Worm (Caenorhabditis elegans) whole organism, L3 larva: ENCODE measurements around the gene cyp-44A1.

Experiments used
- R02D3.7 ChIP-seq: fragments of 150-350 bp; optimal IDR thresholded peaks from 2 replicates; lab custom pipeline; 2014; ENCODE audit warnings: missing biosample characterization, missing genetic modification characterization
- ZK546.5 ChIP-seq: sonication (generic microtip); optimal IDR thresholded peaks from 2 replicates; lab custom pipeline; 2017; ENCODE audit warnings: missing biosample characterization, missing genetic modification characterization
- aly-2 ChIP-seq: fragments of 150-350 bp; optimal IDR thresholded peaks from 2 replicates; lab custom pipeline; 2014; ENCODE audit warnings: missing biosample characterization, missing genetic modification characterization
- ama-1 ChIP-seq: fragments of 150-350 bp; optimal IDR thresholded peaks from 2 replicates; lab custom pipeline; 2018
- ceh-16 ChIP-seq: sonication (generic microtip); optimal IDR thresholded peaks from 2 replicates; lab custom pipeline; 2017; ENCODE audit warnings: missing biosample characterization, missing genetic modification characterization
- ceh-28 ChIP-seq: fragments of 150-350 bp; optimal IDR thresholded peaks from 2 replicates; lab custom pipeline; 2014; ENCODE audit warnings: missing biosample characterization, missing genetic modification reagents, missing genetic modification characterization
- ceh-82 ChIP-seq: fragments of 150-350 bp; optimal IDR thresholded peaks from 2 replicates; lab custom pipeline; 2014; ENCODE audit warnings: missing biosample characterization, missing genetic modification characterization
- ceh-9 ChIP-seq: sonication (generic microtip); optimal IDR thresholded peaks from 2 replicates; lab custom pipeline; 2018; ENCODE audit warnings: missing biosample characterization, missing genetic modification characterization
- daf-12 ChIP-seq: fragments of 150-350 bp; optimal IDR thresholded peaks from 2 replicates; lab custom pipeline; 2014; ENCODE audit warnings: missing biosample characterization, missing genetic modification reagents, missing genetic modification characterization
- egl-27 ChIP-seq: sonication (generic microtip); optimal IDR thresholded peaks from 4 replicates; lab custom pipeline; 2017; ENCODE audit warnings: missing biosample characterization, missing genetic modification reagents, missing genetic modification characterization
- egl-5 ChIP-seq: fragments of 150-350 bp; optimal IDR thresholded peaks from 2 replicates; lab custom pipeline; 2017; ENCODE audit warnings: missing biosample characterization, missing genetic modification reagents, missing genetic modification characterization, inconsistent platforms
- elt-1 ChIP-seq: fragments of 150-350 bp; optimal IDR thresholded peaks from 2 replicates; lab custom pipeline; 2014; ENCODE audit warnings: missing biosample characterization, missing genetic modification characterization
- elt-2 ChIP-seq: sonication (generic microtip); optimal IDR thresholded peaks from 2 replicates; lab custom pipeline; 2016; ENCODE audit warnings: missing genetic modification reagents, mild to moderate bottlenecking, missing genetic modification characterization, missing compliant biosample characterization
- elt-3 ChIP-seq, 3 experiments: fragments of 150-350 bp in 1 of 3; sonication (generic microtip) in 2 of 3; optimal IDR thresholded peaks; 2 replicates in 2 of 3; 4 replicates in 1 of 3; lab custom pipeline; 2014 to 2017; ENCODE audit warnings: missing biosample characterization in 3 of 3, missing genetic modification characterization in 3 of 3
- eor-1 ChIP-seq, 2 experiments: fragments of 150-350 bp; optimal IDR thresholded peaks; 2 replicates each; lab custom pipeline; 2014 to 2018; ENCODE audit warnings: missing biosample characterization in 2 of 2, missing genetic modification characterization in 2 of 2
- fkh-10 ChIP-seq: sonication (generic microtip); optimal IDR thresholded peaks from 2 replicates; lab custom pipeline; 2017; ENCODE audit warnings: missing biosample characterization, missing genetic modification reagents, missing genetic modification characterization
- fkh-2 ChIP-seq: fragments of 150-350 bp; optimal IDR thresholded peaks from 2 replicates; lab custom pipeline; 2014; ENCODE audit warnings: missing biosample characterization, missing genetic modification reagents, missing genetic modification characterization
- fos-1 ChIP-seq: fragments of 150-350 bp; optimal IDR thresholded peaks from 2 replicates; lab custom pipeline; 2014; ENCODE audit warnings: missing biosample characterization, missing genetic modification characterization
- hmg-11 ChIP-seq: sonication (generic microtip); optimal IDR thresholded peaks from 2 replicates; lab custom pipeline; 2016; ENCODE audit warnings: missing genetic modification characterization, missing compliant biosample characterization
- jun-1 ChIP-seq: fragments of 150-350 bp; optimal IDR thresholded peaks from 2 replicates; lab custom pipeline; 2014; ENCODE audit warnings: missing biosample characterization, missing genetic modification reagents, missing genetic modification characterization
- lin-15B ChIP-seq: fragments of 150-350 bp; optimal IDR thresholded peaks from 2 replicates; lab custom pipeline; 2014; ENCODE audit warnings: missing biosample characterization, missing genetic modification characterization
- lin-39 ChIP-seq: fragments of 150-350 bp; optimal IDR thresholded peaks from 2 replicates; lab custom pipeline; 2018; ENCODE audit warnings: missing biosample characterization, missing genetic modification reagents, missing genetic modification characterization
- lsy-12 ChIP-seq: sonication (generic microtip); optimal IDR thresholded peaks from 2 replicates; lab custom pipeline; 2016; ENCODE audit warnings: mild to moderate bottlenecking, missing genetic modification characterization, missing compliant biosample characterization
- mdl-1 ChIP-seq: fragments of 150-350 bp; optimal IDR thresholded peaks from 2 replicates; lab custom pipeline; 2014; ENCODE audit warnings: missing biosample characterization, missing genetic modification characterization
- mml-1 ChIP-seq: fragments of 150-350 bp; sonication (generic microtip); optimal IDR thresholded peaks from 3 replicates; lab custom pipeline; 2014; ENCODE audit warnings: missing biosample characterization, missing genetic modification characterization
- nfya-1 ChIP-seq: sonication (generic microtip); optimal IDR thresholded peaks from 2 replicates; lab custom pipeline; 2017; ENCODE audit warnings: missing genetic modification characterization, mild to moderate bottlenecking, missing compliant biosample characterization, antibody characterized with exemption, moderate library complexity; ENCODE audit not compliant: insufficient read depth
- nhr-11 ChIP-seq: fragments of 150-350 bp; optimal IDR thresholded peaks from 2 replicates; lab custom pipeline; 2014; ENCODE audit warnings: missing biosample characterization, missing genetic modification characterization
- nhr-12 ChIP-seq: fragments of 150-350 bp; optimal IDR thresholded peaks from 2 replicates; lab custom pipeline; 2014; ENCODE audit warnings: missing biosample characterization, missing genetic modification characterization
- nhr-23 ChIP-seq: fragments of 150-350 bp; optimal IDR thresholded peaks from 2 replicates; lab custom pipeline; 2014; ENCODE audit warnings: missing biosample characterization, missing genetic modification reagents, missing genetic modification characterization
- nhr-237 ChIP-seq: fragments of 150-350 bp; optimal IDR thresholded peaks from 2 replicates; lab custom pipeline; 2014; ENCODE audit warnings: missing biosample characterization, missing genetic modification characterization
- nhr-25 ChIP-seq: sonication (generic microtip); optimal IDR thresholded peaks from 2 replicates; lab custom pipeline; 2017; ENCODE audit warnings: missing biosample characterization, missing genetic modification characterization
- nhr-28 ChIP-seq: fragments of 150-350 bp; optimal IDR thresholded peaks from 2 replicates; lab custom pipeline; 2014; ENCODE audit warnings: missing biosample characterization, missing genetic modification characterization
- nhr-43 ChIP-seq: sonication (generic microtip); optimal IDR thresholded peaks from 2 replicates; lab custom pipeline; 2016; ENCODE audit warnings: mild to moderate bottlenecking, missing genetic modification characterization, missing compliant biosample characterization; ENCODE audit not compliant: poor library complexity, severe bottlenecking
- nhr-67 ChIP-seq: fragments of 150-350 bp; optimal IDR thresholded peaks from 2 replicates; lab custom pipeline; 2014; ENCODE audit warnings: missing biosample characterization, missing genetic modification characterization
- nhr-76 ChIP-seq: fragments of 150-350 bp; sonication (generic microtip); optimal IDR thresholded peaks from 5 replicates; lab custom pipeline; 2014; ENCODE audit warnings: missing biosample characterization, missing genetic modification characterization
- nhr-77 ChIP-seq: fragments of 150-350 bp; optimal IDR thresholded peaks from 2 replicates; lab custom pipeline; 2014; ENCODE audit warnings: missing biosample characterization, missing genetic modification characterization
- pha-4 ChIP-seq: fragments of 150-350 bp; optimal IDR thresholded peaks from 2 replicates; lab custom pipeline; 2014; ENCODE audit warnings: missing biosample characterization, missing genetic modification reagents, missing genetic modification characterization
- pqm-1 ChIP-seq: fragments of 150-350 bp; optimal IDR thresholded peaks from 2 replicates; lab custom pipeline; 2017; ENCODE audit warnings: missing biosample characterization, missing genetic modification characterization, inconsistent platforms
- sea-2 ChIP-seq: fragments of 150-350 bp; sonication (generic microtip); optimal IDR thresholded peaks from 4 replicates; lab custom pipeline; 2014; ENCODE audit warnings: missing biosample characterization, missing genetic modification reagents, missing genetic modification characterization
- skn-1 ChIP-seq: fragments of 150-350 bp; optimal IDR thresholded peaks from 2 replicates; lab custom pipeline; 2014; ENCODE audit warnings: missing biosample characterization, missing genetic modification characterization
- snpc-4 ChIP-seq: fragments of 150-350 bp; optimal IDR thresholded peaks from 2 replicates; lab custom pipeline; 2014; ENCODE audit warnings: missing biosample characterization, missing genetic modification characterization
- tbx-2 ChIP-seq: sonication (generic microtip); optimal IDR thresholded peaks from 2 replicates; lab custom pipeline; 2016; ENCODE audit warnings: mild to moderate bottlenecking, missing genetic modification characterization, missing compliant biosample characterization
- unc-39 ChIP-seq: sonication (generic microtip); optimal IDR thresholded peaks from 4 replicates; lab custom pipeline; 2017; ENCODE audit warnings: missing biosample characterization, missing genetic modification characterization
- unc-62 ChIP-seq: fragments of 150-350 bp; sonication (generic microtip); optimal IDR thresholded peaks from 4 replicates; lab custom pipeline; 2014; ENCODE audit warnings: missing biosample characterization, missing genetic modification reagents, missing genetic modification characterization
- zag-1 ChIP-seq: fragments of 150-350 bp; optimal IDR thresholded peaks from 2 replicates; lab custom pipeline; 2014; ENCODE audit warnings: missing biosample characterization, missing genetic modification characterization
- ztf-11 ChIP-seq: fragments of 150-350 bp; optimal IDR thresholded peaks from 2 replicates; lab custom pipeline; 2014; ENCODE audit warnings: missing biosample characterization, missing genetic modification characterization
- ztf-4 ChIP-seq: fragments of 150-350 bp; optimal IDR thresholded peaks from 2 replicates; lab custom pipeline; 2014; ENCODE audit warnings: missing biosample characterization, missing genetic modification characterization

The cyp-44A1 gene

ce11 chrII:5543476-5544144 is 39.8 kb downstream of the cyp-44A1 start (continued):
- peak; percentile 97 for TF ChIP-seq lin-39 (tag; lab: Kevin White, UChicago)
- peak; percentile 61 for TF ChIP-seq ztf-11
- peak; percentile 35 for TF ChIP-seq unc-39 (tag; lab: Kevin White, UChicago)
- TF ChIP-seq ama-1: peak; percentile 100
- peak in 2 of 3 experiments; percentile 77 to 92 for TF ChIP-seq elt-3 (tag; optimal IDR thresholded peaks at IDR 0.05; lab: Kevin White, UChicago)
- peak; percentile 53 for TF ChIP-seq nhr-67
- peak; percentile 90 for TF ChIP-seq fos-1 (tag; lab: Kevin White, UChicago)
- peak; percentile 95 for TF ChIP-seq skn-1 (tag; lab: Kevin White, UChicago)
- TF ChIP-seq nhr-77 (tag; lab: Kevin White, UChicago): peak; percentile 93
- peak; percentile 99 for TF ChIP-seq nhr-23 (tag; lab: Kevin White, UChicago)
- TF ChIP-seq nhr-43 (tag; lab: Kevin White, UChicago): peak; percentile 95
- peak; percentile 99 for TF ChIP-seq nhr-25 (tag; lab: Kevin White, UChicago)
- no peak for TF ChIP-seq nhr-12
- TF ChIP-seq lin-15B (tag; lab: Kevin White, UChicago): peak; percentile 85
- peak; percentile 96 for TF ChIP-seq egl-5 (tag; lab: Kevin White, UChicago)
- peak; percentile 91 for TF ChIP-seq ztf-4 (tag; lab: Kevin White, UChicago)
- peak; percentile 76 for TF ChIP-seq nhr-28 (tag; lab: Kevin White, UChicago)
- peak; percentile 54 for TF ChIP-seq elt-1
- peak; percentile 97 for TF ChIP-seq elt-2 (tag; lab: Kevin White, UChicago)
- peak; percentile 67 for TF ChIP-seq daf-12 (tag; lab: Kevin White, UChicago)
- peak; percentile 57 for TF ChIP-seq nhr-237 (tag; lab: Kevin White, UChicago)
- TF ChIP-seq snpc-4 (tag; lab: Kevin White, UChicago): peak; percentile 100

ce11 chrII:5544145-5544515 is 40.3 kb downstream of the cyp-44A1 start:
- TF ChIP-seq nhr-43 (tag; lab: Kevin White, UChicago) (peak; percentile 63), R02D3.7 (tag; lab: Kevin White, UChicago) (no peak), nhr-28 (tag; lab: Kevin White, UChicago) (no peak), zag-1 (tag; lab: Kevin White, UChicago) (no peak), pha-4 (tag; lab: Kevin White, UChicago) (peak; percentile 81), aly-2 (no peak), nhr-67 (no peak), ceh-28 (tag; lab: Kevin White, UChicago) (peak; percentile 58), nhr-77 (tag; lab: Kevin White, UChicago) (no peak), ceh-9 (no peak), ZK546.5 (tag; lab: Kevin White, UChicago) (no peak), ztf-4 (tag; lab: Kevin White, UChicago) (no peak), nfya-1 (tag; lab: Kevin White, UChicago) (peak; percentile 80), hmg-11 (tag; lab: Kevin White, UChicago) (no peak), unc-39 (tag; lab: Kevin White, UChicago) (no peak), snpc-4 (tag; lab: Kevin White, UChicago) (peak; percentile 99), nhr-25 (tag; lab: Kevin White, UChicago) (peak; percentile 60), nhr-76 (tag; lab: Kevin White, UChicago) (no peak), elt-3 (tag; optimal IDR thresholded peaks at IDR 0.05; lab: Kevin White, UChicago) (no peak), elt-1 (no peak), fkh-2 (tag; lab: Kevin White, UChicago) (no peak), fos-1 (tag; lab: Kevin White, UChicago) (no peak), eor-1 (tag; optimal IDR thresholded peaks at IDR 0.05; lab: Kevin White, UChicago) (no peak), elt-2 (tag; lab: Kevin White, UChicago) (peak; percentile 84), fkh-10 (GFP tag; lab: Kevin White, UChicago) (no peak), skn-1 (tag; lab: Kevin White, UChicago) (peak; percentile 57), lin-15B (tag; lab: Kevin White, UChicago) (peak; percentile 26), nhr-23 (tag; lab: Kevin White, UChicago) (peak; percentile 55), egl-27 (no peak), unc-62 (GFP tag; lab: Kevin White, UChicago) (peak; percentile 51), mml-1 (tag; lab: Kevin White, UChicago) (no peak), lsy-12 (no peak), tbx-2 (tag; lab: Kevin White, UChicago) (no peak), ama-1 (peak; percentile 99), ceh-82 (tag; lab: Kevin White, UChicago) (no peak), pqm-1 (tag; lab: Kevin White, UChicago) (peak; percentile 31), nhr-12 (no peak), mdl-1 (tag; lab: Kevin White, UChicago) (no peak), daf-12 (tag; lab: Kevin White, UChicago) (no peak), jun-1 (tag; lab: Kevin White, UChicago) (peak; percentile 41), nhr-237 (tag; lab: Kevin White, UChicago) (no peak), ceh-16 (no peak), egl-5 (tag; lab: Kevin White, UChicago) (peak; percentile 60), lin-39 (tag; lab: Kevin White, UChicago) (peak; percentile 72), sea-2 (GFP tag; lab: Kevin White, UChicago) (no peak), nhr-11 (tag; lab: Kevin White, UChicago) (no peak), ztf-11 (no peak)
